Worm (Caenorhabditis elegans): ENCODE data around the gene str-69.

ce11 chrV:3113751-3114150 lies 8.0 kb upstream of the str-69 start, which contains the start of gene Y73C8C.8:
- TF ChIP-seq ama-1 (optimal IDR thresholded peaks at IDR 0.05), result no peak
- TF ChIP-seq skn-1 (tag; optimal IDR thresholded peaks at IDR 0.05), result no peak
- TF ChIP-seq saeg-2 (GFP tag; IDR thresholded peaks at IDR 0.05), result no peak
- TF ChIP-seq unc-130 (GFP tag; optimal IDR thresholded peaks at IDR 0.05), result no peak
- no peak for TF ChIP-seq mep-1 (tag; optimal IDR thresholded peaks at IDR 0.05)
- no peak for TF ChIP-seq unc-62 (GFP tag; optimal IDR thresholded peaks at IDR 0.05 in 1 of 2)
- no peak for TF ChIP-seq unc-62 (tag; optimal IDR thresholded peaks at IDR 0.05)
- no peak for TF ChIP-seq nhr-25 (tag; optimal IDR thresholded peaks at IDR 0.05; ENCODE audit: borderline replicate concordance, insufficient read depth)
- no peak for TF ChIP-seq hlh-30 (tag; optimal IDR thresholded peaks at IDR 0.05; ENCODE audit: insufficient read depth)
- no peak for TF ChIP-seq lin-39 (tag; optimal IDR thresholded peaks at IDR 0.05)
- no peak for TF ChIP-seq jun-1 (tag; optimal IDR thresholded peaks at IDR 0.05)
- TF ChIP-seq mxl-2 (GFP tag; conservative IDR thresholded peaks at IDR 0.05), result no peak
- no peak for TF ChIP-seq Y48G9A.11 (GFP tag; IDR thresholded peaks at IDR 0.05)
- no peak for TF ChIP-seq ztf-11 (tag; optimal IDR thresholded peaks at IDR 0.05)
